Worm (Caenorhabditis elegans) whole organism, L1 larva: ENCODE measurements around the gene D2096.9.

Experiments used
- C04F5.9 ChIP-seq: sonication (generic microtip); optimal IDR thresholded peaks from 2 replicates; lab custom pipeline; 2016; ENCODE audit warnings: missing genetic modification characterization, missing compliant biosample characterization
- Y116A8C.19 ChIP-seq: sonication (generic microtip); optimal IDR thresholded peaks from 2 replicates; lab custom pipeline; 2016; ENCODE audit warnings: missing compliant biosample characterization, missing genetic modification characterization, borderline replicate concordance
- aly-2 ChIP-seq: fragments of 150-350 bp; optimal IDR thresholded peaks from 2 replicates; lab custom pipeline; 2014; ENCODE audit warnings: missing biosample characterization, missing genetic modification characterization
- blmp-1 ChIP-seq: fragments of 150-350 bp; optimal IDR thresholded peaks from 2 replicates; lab custom pipeline; 2014; ENCODE audit warnings: missing biosample characterization, missing genetic modification characterization
- ceh-63 ChIP-seq: fragments of 200-800 bp; sonication (Bioruptor generic); optimal IDR thresholded peaks from 2 replicates; lab custom pipeline; 2018; ENCODE audit warnings: mild to moderate bottlenecking, missing genetic modification characterization, missing compliant biosample characterization
- ceh-8 ChIP-seq: fragments of 200-800 bp; sonication (Bioruptor generic); optimal IDR thresholded peaks from 2 replicates; lab custom pipeline; 2018; ENCODE audit warnings: mild to moderate bottlenecking, missing genetic modification characterization, moderate library complexity, missing compliant biosample characterization
- dpl-1 ChIP-seq, 3 experiments: fragments of 150-350 bp in 2 of 3; sonication (generic microtip) in 1 of 3; optimal IDR thresholded peaks; 2 replicates each; lab custom pipeline; 2014 to 2017; ENCODE audit warnings: missing biosample characterization in 3 of 3, missing genetic modification characterization in 3 of 3, missing genetic modification reagents in 3 of 3
- dsc-1 ChIP-seq: sonication (generic microtip); optimal IDR thresholded peaks from 2 replicates; lab custom pipeline; 2016; ENCODE audit warnings: mild to moderate bottlenecking, missing genetic modification characterization, missing compliant biosample characterization
- efl-1 ChIP-seq, 4 experiments: fragments of 150-350 bp; optimal IDR thresholded peaks in 3 of 4; peaks in 1 of 4; 1 replicate in 1 of 4; 2 replicates in 3 of 4; lab custom pipeline; 2014; ENCODE audit warnings: missing biosample characterization in 2 of 4, missing genetic modification characterization in 2 of 4, missing genetic modification reagents in 2 of 4
- egl-13 ChIP-seq: sonication (generic microtip); optimal IDR thresholded peaks from 2 replicates; lab custom pipeline; 2016; ENCODE audit warnings: missing genotype, missing genetic modification reagents, missing genetic modification characterization, missing compliant biosample characterization
- egl-27 ChIP-seq, 2 experiments: fragments of 150-350 bp in 1 of 2; sonication (generic microtip); optimal IDR thresholded peaks; 3 replicates each; lab custom pipeline; 2017 to 2018; ENCODE audit warnings: missing biosample characterization in 2 of 2, missing genetic modification characterization in 2 of 2, missing genetic modification reagents in 2 of 2
- elt-2 ChIP-seq: sonication (generic microtip); optimal IDR thresholded peaks from 2 replicates; lab custom pipeline; 2016; ENCODE audit warnings: missing genetic modification characterization, mild to moderate bottlenecking, inconsistent platforms, missing compliant biosample characterization, missing genetic modification reagents
- ets-5 ChIP-seq: fragments of 200-800 bp; sonication (Bioruptor generic); IDR thresholded peaks from 2 replicates; pipeline ENCODE4 v1.3.6; 2022; ENCODE audit warnings: missing genetic modification characterization, missing compliant biosample characterization
- hlh-4 ChIP-seq: sonication (generic microtip); optimal IDR thresholded peaks from 2 replicates; lab custom pipeline; 2016; ENCODE audit warnings: mild to moderate bottlenecking, missing genetic modification characterization, missing compliant biosample characterization
- hpl-2 ChIP-seq: fragments of 150-350 bp; optimal IDR thresholded peaks from 2 replicates; lab custom pipeline; 2014; ENCODE audit warnings: missing biosample characterization, missing genetic modification reagents, missing genetic modification characterization
- irx-1 ChIP-seq: sonication (generic microtip); optimal IDR thresholded peaks from 2 replicates; lab custom pipeline; 2016; ENCODE audit warnings: missing genetic modification characterization, missing compliant biosample characterization
- isw-1 ChIP-seq: fragments of 200-800 bp; sonication (Bioruptor generic); IDR thresholded peaks from 2 replicates; pipeline ENCODE4 v1.3.6; 2022; ENCODE audit warnings: missing genetic modification characterization, missing compliant biosample characterization
- jun-1 ChIP-seq: fragments of 150-350 bp; optimal IDR thresholded peaks from 2 replicates; lab custom pipeline; 2014; ENCODE audit warnings: missing biosample characterization, missing genetic modification reagents, missing genetic modification characterization
- lin-13 ChIP-seq: fragments of 150-350 bp; optimal IDR thresholded peaks from 2 replicates; lab custom pipeline; 2014; ENCODE audit warnings: missing biosample characterization, missing genetic modification reagents, missing genetic modification characterization
- lin-14 ChIP-seq: fragments of 200-800 bp; sonication (Bioruptor generic); optimal IDR thresholded peaks from 2 replicates; lab custom pipeline; 2018; ENCODE audit warnings: mild to moderate bottlenecking, missing genetic modification characterization, moderate library complexity, missing compliant biosample characterization
- lin-15B ChIP-seq: fragments of 150-350 bp; sonication (generic microtip); optimal IDR thresholded peaks from 3 replicates; lab custom pipeline; 2014; ENCODE audit warnings: missing biosample characterization, missing genetic modification characterization
- lin-39 ChIP-seq: fragments of 150-350 bp; optimal IDR thresholded peaks from 2 replicates; lab custom pipeline; 2014; ENCODE audit warnings: missing biosample characterization, missing genetic modification reagents, missing genetic modification characterization
- lir-3 ChIP-seq: sonication (generic microtip); optimal IDR thresholded peaks from 2 replicates; lab custom pipeline; 2016; ENCODE audit warnings: mild to moderate bottlenecking, missing genetic modification characterization, moderate library complexity, missing compliant biosample characterization; ENCODE audit not compliant: poor library complexity
- mep-1 ChIP-seq: fragments of 150-350 bp; optimal IDR thresholded peaks from 2 replicates; lab custom pipeline; 2014; ENCODE audit warnings: missing biosample characterization, missing genetic modification characterization
- nhr-12 ChIP-seq: sonication (generic microtip); optimal IDR thresholded peaks from 2 replicates; lab custom pipeline; 2017; ENCODE audit warnings: missing biosample characterization, missing genetic modification characterization
- nhr-20 ChIP-seq: sonication (generic microtip); optimal IDR thresholded peaks from 2 replicates; lab custom pipeline; 2016; ENCODE audit warnings: mild to moderate bottlenecking, missing genetic modification characterization, missing compliant biosample characterization
- nhr-237 ChIP-seq: fragments of 150-350 bp; optimal IDR thresholded peaks from 2 replicates; lab custom pipeline; 2014; ENCODE audit warnings: missing biosample characterization, missing genetic modification characterization
- nhr-28 ChIP-seq: fragments of 150-350 bp; optimal IDR thresholded peaks from 2 replicates; lab custom pipeline; 2014; ENCODE audit warnings: missing biosample characterization, missing genetic modification characterization
- nhr-47 ChIP-seq: sonication (generic microtip); optimal IDR thresholded peaks from 2 replicates; lab custom pipeline; 2016; ENCODE audit warnings: mild to moderate bottlenecking, missing genetic modification characterization, moderate library complexity, missing compliant biosample characterization
- nhr-76 ChIP-seq: sonication (generic microtip); optimal IDR thresholded peaks from 2 replicates; lab custom pipeline; 2017; ENCODE audit warnings: missing biosample characterization, missing genetic modification characterization
- nhr-77 ChIP-seq: fragments of 150-350 bp; optimal IDR thresholded peaks from 2 replicates; lab custom pipeline; 2014; ENCODE audit warnings: missing biosample characterization, missing genetic modification characterization
- nhr-84 ChIP-seq: sonication (generic microtip); optimal IDR thresholded peaks from 2 replicates; lab custom pipeline; 2017; ENCODE audit warnings: missing biosample characterization, missing genetic modification characterization
- nhr-85 ChIP-seq: sonication (generic microtip); peaks from one replicate; lab custom pipeline; 2016; ENCODE audit warnings: missing genetic modification characterization, inconsistent platforms, missing compliant biosample characterization
- nhr-90 ChIP-seq: sonication (generic microtip); optimal IDR thresholded peaks from 2 replicates; lab custom pipeline; 2016; ENCODE audit warnings: mild to moderate bottlenecking, missing genetic modification characterization, missing compliant biosample characterization; ENCODE audit not compliant: poor library complexity
- rnt-1 ChIP-seq: sonication (generic microtip); optimal IDR thresholded peaks from 2 replicates; lab custom pipeline; 2016; ENCODE audit warnings: mild to moderate bottlenecking, missing genetic modification characterization, moderate library complexity, missing compliant biosample characterization
- skn-1 ChIP-seq: fragments of 150-350 bp; optimal IDR thresholded peaks from 2 replicates; lab custom pipeline; 2014; ENCODE audit warnings: missing biosample characterization, missing genetic modification characterization
- snu-23 ChIP-seq: sonication (generic microtip); optimal IDR thresholded peaks from 2 replicates; lab custom pipeline; 2016; ENCODE audit warnings: missing genetic modification characterization, missing compliant biosample characterization
- sptf-1 ChIP-seq: fragments of 150-350 bp; optimal IDR thresholded peaks from 2 replicates; lab custom pipeline; 2014; ENCODE audit warnings: missing biosample characterization, missing genetic modification characterization
- sup-37 ChIP-seq: fragments of 200-800 bp; sonication (Bioruptor generic); optimal IDR thresholded peaks from 2 replicates; lab custom pipeline; 2018; ENCODE audit warnings: mild to moderate bottlenecking, missing genetic modification characterization, missing compliant biosample characterization
- swsn-7 ChIP-seq: sonication (generic microtip); optimal IDR thresholded peaks from 2 replicates; lab custom pipeline; 2016; ENCODE audit warnings: missing genetic modification characterization, missing compliant biosample characterization
- tlp-1 ChIP-seq: fragments of 150-350 bp; optimal IDR thresholded peaks from 2 replicates; lab custom pipeline; 2014; ENCODE audit warnings: missing biosample characterization, missing genetic modification characterization
- unc-130 ChIP-seq: fragments of 150-350 bp; optimal IDR thresholded peaks from 2 replicates; lab custom pipeline; 2017; ENCODE audit warnings: missing biosample characterization, missing genetic modification characterization, inconsistent platforms
- unc-30 ChIP-seq: sonication (generic microtip); optimal IDR thresholded peaks from 2 replicates; lab custom pipeline; 2017; ENCODE audit warnings: missing biosample characterization, missing genetic modification characterization
- unc-86 ChIP-seq: sonication (generic microtip); optimal IDR thresholded peaks from 2 replicates; lab custom pipeline; 2016; ENCODE audit warnings: missing genetic modification characterization, missing compliant biosample characterization
- unc-98 ChIP-seq: fragments of 200-800 bp; sonication (Bioruptor generic); IDR thresholded peaks from 2 replicates; pipeline ENCODE4 v1.3.6; 2022; ENCODE audit warnings: missing genetic modification characterization, missing compliant biosample characterization
- vab-15 ChIP-seq: sonication (generic microtip); optimal IDR thresholded peaks from 2 replicates; lab custom pipeline; 2017; ENCODE audit warnings: missing genotype, mild to moderate bottlenecking, missing genetic modification characterization, missing compliant biosample characterization
- xbp-1 ChIP-seq: sonication (generic microtip); optimal IDR thresholded peaks from 2 replicates; lab custom pipeline; 2016; ENCODE audit warnings: missing genetic modification characterization, missing compliant biosample characterization

D2096.9 gene

DNA sequence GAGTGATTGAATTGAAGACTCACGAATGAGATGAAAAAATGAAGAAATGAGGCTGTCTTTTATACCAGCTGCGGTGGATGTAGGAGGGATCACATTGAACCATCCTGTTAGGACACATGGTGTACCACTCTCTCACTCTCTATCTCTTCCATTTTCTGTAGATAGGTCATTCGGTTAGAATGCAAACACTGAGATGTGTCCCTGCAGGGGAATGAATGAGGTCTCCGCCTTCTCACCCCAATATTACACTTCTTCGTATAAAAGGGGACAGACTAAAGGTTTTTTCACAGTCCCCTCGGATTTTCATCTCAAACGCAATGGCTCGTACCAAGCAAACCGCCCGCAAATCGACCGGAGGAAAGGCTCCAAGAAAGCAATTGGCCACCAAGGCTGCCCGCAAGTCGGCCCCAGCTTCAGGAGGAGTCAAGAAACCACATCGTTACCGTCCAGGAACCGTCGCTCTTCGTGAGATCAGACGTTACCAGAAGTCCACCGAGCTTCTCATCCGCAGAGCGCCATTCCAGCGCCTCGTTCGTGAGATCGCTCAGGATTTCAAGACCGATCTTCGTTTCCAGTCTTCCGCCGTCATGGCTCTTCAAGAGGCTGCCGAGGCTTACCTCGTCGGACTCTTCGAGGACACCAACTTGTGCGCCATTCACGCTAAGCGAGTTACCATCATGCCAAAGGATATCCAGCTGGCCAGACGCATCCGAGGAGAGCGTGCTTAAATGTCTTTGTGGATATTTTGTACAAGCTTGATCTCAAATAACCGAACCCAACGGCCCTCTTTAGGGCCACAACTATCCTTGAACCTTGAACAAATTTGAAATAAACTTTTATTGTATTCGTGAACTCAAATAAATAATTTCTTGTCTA, 48.4 kb downstream of the D2096.9 start, which contains the start of gene his-32 (continued):
- no peak for TF ChIP-seq dsc-1 (tag; lab: Kevin White, UChicago)
- peak; percentile 56 for TF ChIP-seq lir-3 (tag; lab: Kevin White, UChicago)
- no peak for TF ChIP-seq aly-2 (tag; lab: Kevin White, UChicago)
- no peak for TF ChIP-seq ets-5 (GFP tag; lab: Robert Waterston, UW)
- TF ChIP-seq nhr-237 (tag; lab: Kevin White, UChicago): no peak
- TF ChIP-seq sptf-1 (tag; lab: Kevin White, UChicago): no peak
- TF ChIP-seq hpl-2: no peak
- TF ChIP-seq nhr-84 (tag; lab: Kevin White, UChicago): no peak
- no peak for TF ChIP-seq nhr-77 (tag; lab: Kevin White, UChicago)
- TF ChIP-seq irx-1 (tag; lab: Kevin White, UChicago): no peak
- TF ChIP-seq snu-23 (GFP tag; lab: Kevin White, UChicago): peak; percentile 68
- peak; percentile 59 for TF ChIP-seq nhr-20
- TF ChIP-seq lin-15B (tag; lab: Kevin White, UChicago): no peak
- TF ChIP-seq egl-13 (tag; lab: Kevin White, UChicago): no peak
- no peak for TF ChIP-seq elt-2
- peak; percentile 18 to 43 for TF ChIP-seq efl-1 (optimal IDR thresholded peaks at IDR 0.05; lab: Kevin White, UChicago)
- TF ChIP-seq efl-1 (GFP tag; optimal IDR thresholded peaks at IDR 0.05 in 1 of 2; lab: Kevin White, UChicago): peak in 1 of 2 experiments; percentile 89
- TF ChIP-seq sup-37 (GFP tag; lab: Kevin White, UChicago): no peak
- TF ChIP-seq tlp-1 (tag; lab: Kevin White, UChicago): no peak
- TF ChIP-seq dpl-1 (GFP tag; optimal IDR thresholded peaks at IDR 0.05; lab: Kevin White, UChicago): peak in 2 of 3 experiments; percentile 1 to 34
- TF ChIP-seq nhr-76 (tag; lab: Kevin White, UChicago): no peak
- TF ChIP-seq nhr-85: peak; percentile 81
- peak; percentile 75 for TF ChIP-seq unc-86 (tag; lab: Kevin White, UChicago)
- peak; percentile 55 for TF ChIP-seq lin-13 (GFP tag; lab: Kevin White, UChicago)
- no peak for TF ChIP-seq unc-30
- no peak for TF ChIP-seq ceh-63 (GFP tag; lab: Kevin White, UChicago)
- peak; percentile 75 for TF ChIP-seq lin-14 (GFP tag; lab: Kevin White, UChicago)
- TF ChIP-seq ceh-8 (GFP tag; lab: Kevin White, UChicago): no peak
- peak; percentile 62 for TF ChIP-seq nhr-47 (tag; lab: Kevin White, UChicago)
- peak; percentile 59 for TF ChIP-seq nhr-90 (tag; lab: Kevin White, UChicago)
- TF ChIP-seq nhr-12 (tag; lab: Kevin White, UChicago): no peak
- TF ChIP-seq skn-1: no peak
- peak; percentile 65 for TF ChIP-seq blmp-1
- peak; percentile 58 for TF ChIP-seq rnt-1
- no peak for TF ChIP-seq vab-15 (tag; lab: Kevin White, UChicago)
- TF ChIP-seq C04F5.9 (tag; lab: Kevin White, UChicago): no peak
- peak; percentile 74 for TF ChIP-seq lin-39 (tag; lab: Kevin White, UChicago)
- TF ChIP-seq unc-130 (tag; lab: Kevin White, UChicago): no peak
- TF ChIP-seq egl-27 (tag; optimal IDR thresholded peaks at IDR 0.05; lab: Kevin White, UChicago): no peak
- no peak for TF ChIP-seq isw-1

DNA sequence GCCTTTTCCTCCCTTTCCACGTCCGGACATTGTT, 48.8 kb downstream of the D2096.9 start, which contains the start of gene his-31:
Gene his-31, minus strand, starts transcription at position 30 of the 34 bp plus-strand sequence.
- TF ChIP-seq irx-1 (tag; lab: Kevin White, UChicago): no peak
- no peak for TF ChIP-seq egl-27 (tag; optimal IDR thresholded peaks at IDR 0.05; lab: Kevin White, UChicago)
- TF ChIP-seq xbp-1: no peak
- TF ChIP-seq swsn-7: no peak
- TF ChIP-seq jun-1: no peak
- no peak for TF ChIP-seq Y116A8C.19 (tag; lab: Kevin White, UChicago)
- TF ChIP-seq mep-1 (tag; lab: Kevin White, UChicago): no peak
- no peak for TF ChIP-seq nhr-28
- no peak for TF ChIP-seq hlh-4 (tag; lab: Kevin White, UChicago)
- TF ChIP-seq elt-2: no peak
- TF ChIP-seq dsc-1 (tag; lab: Kevin White, UChicago): no peak
- TF ChIP-seq unc-98: no peak
- TF ChIP-seq, all 84 proteins: peak for 0
